Worm (Caenorhabditis elegans): ENCODE data around the gene hpo-26.

DNA sequence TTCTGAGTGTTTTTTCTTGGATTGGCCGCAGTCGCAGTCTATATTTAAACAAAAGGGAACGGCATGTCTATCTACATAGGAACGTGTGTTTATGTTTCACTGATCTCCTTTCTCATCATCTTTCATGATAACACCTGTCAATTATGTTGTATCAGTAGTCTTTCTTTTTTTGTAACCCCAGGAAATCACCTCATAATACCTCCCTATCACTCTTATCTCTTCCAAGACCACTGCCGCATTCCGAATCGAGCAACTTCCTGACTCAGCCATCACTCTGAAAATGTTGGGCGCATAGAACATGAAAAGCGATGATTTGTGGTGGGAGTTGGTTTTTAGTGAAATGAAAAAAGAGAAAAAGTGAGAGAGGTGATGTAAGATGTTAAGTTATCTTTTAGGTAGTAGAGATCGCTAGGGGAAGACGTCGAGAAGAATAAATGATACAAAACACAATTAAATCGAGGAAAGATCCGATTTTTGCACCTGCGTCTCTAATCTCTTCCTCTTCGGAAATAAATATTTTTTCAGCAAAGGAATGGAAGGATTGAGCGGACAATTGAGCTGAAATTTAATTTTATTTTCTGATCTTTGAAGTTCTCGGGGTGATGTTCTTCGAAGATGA lies 9.9 kb downstream of the hpo-26 start:
- TF ChIP-seq T22C8.4 (GFP tag; IDR thresholded peaks at IDR 0.05) (no peak), klf-2 (GFP tag; conservative IDR thresholded peaks at IDR 0.05) (no peak), ref-1 (GFP tag; conservative IDR thresholded peaks at IDR 0.05) (no peak), ztf-23 (GFP tag; IDR thresholded peaks at IDR 0.05) (no peak), tab-1 (GFP tag; IDR thresholded peaks at IDR 0.05) (no peak), flt-1 (GFP tag; IDR thresholded peaks at IDR 0.05) (no peak), ztf-29 (GFP tag; IDR thresholded peaks at IDR 0.05) (no peak)

Data from whole organism, midembryonic.